Worm (Caenorhabditis elegans) whole organism, mixed stage, embryonic: ENCODE measurements around the gene clec-144.

Experiments used
- M03D4.4 ChIP-seq: sonication (generic microtip); optimal IDR thresholded peaks from 2 replicates; lab custom pipeline; 2017; ENCODE audit warnings: mild to moderate bottlenecking, missing genetic modification characterization, missing compliant biosample characterization
- bed-3 ChIP-seq: fragments of 200-800 bp; sonication (Bioruptor generic); optimal IDR thresholded peaks from 3 replicates; lab custom pipeline; 2018; ENCODE audit warnings: mild to moderate bottlenecking, missing genetic modification characterization, moderate library complexity, missing compliant biosample characterization
- blmp-1 ChIP-seq: fragments of 150-350 bp; optimal IDR thresholded peaks from 2 replicates; lab custom pipeline; 2014; ENCODE audit warnings: missing biosample characterization, missing genetic modification characterization
- ceh-39 ChIP-seq: fragments of 150-350 bp; optimal IDR thresholded peaks from 2 replicates; lab custom pipeline; 2014; ENCODE audit warnings: missing biosample characterization, missing genetic modification characterization
- ceh-43 ChIP-seq: fragments of 200-800 bp; sonication (Bioruptor generic); optimal IDR thresholded peaks from 2 replicates; lab custom pipeline; 2018; ENCODE audit warnings: mild to moderate bottlenecking, missing genetic modification characterization, moderate library complexity, missing compliant biosample characterization
- ces-1 ChIP-seq: fragments of 150-350 bp; optimal IDR thresholded peaks from 2 replicates; lab custom pipeline; 2014; ENCODE audit warnings: missing biosample characterization, missing genetic modification reagents, missing genetic modification characterization
- cnd-1 ChIP-seq: fragments of 200-800 bp; sonication (Bioruptor generic); optimal IDR thresholded peaks from 2 replicates; lab custom pipeline; 2018; ENCODE audit warnings: mild to moderate bottlenecking, missing genetic modification characterization, missing compliant biosample characterization
- drap-1 ChIP-seq: fragments of 200-800 bp; sonication (Bioruptor generic); optimal IDR thresholded peaks from 3 replicates; lab custom pipeline; 2018; ENCODE audit warnings: mild to moderate bottlenecking, missing genetic modification characterization, missing compliant biosample characterization
- elt-1 ChIP-seq: sonication (generic microtip); optimal IDR thresholded peaks from 2 replicates; lab custom pipeline; 2017; ENCODE audit warnings: missing genetic modification characterization, mild to moderate bottlenecking, missing compliant biosample characterization, antibody characterized with exemption, moderate library complexity, borderline replicate concordance; ENCODE audit not compliant: insufficient read depth
- flh-1 ChIP-seq: fragments of 200-800 bp; sonication (Bioruptor generic); optimal IDR thresholded peaks from 2 replicates; lab custom pipeline; 2018; ENCODE audit warnings: mild to moderate bottlenecking, missing genetic modification characterization, moderate library complexity, missing compliant biosample characterization
- ham-2 ChIP-seq: fragments of 200-800 bp; sonication (Bioruptor generic); optimal IDR thresholded peaks from 2 replicates; lab custom pipeline; 2018; ENCODE audit warnings: mild to moderate bottlenecking, missing genetic modification characterization, missing compliant biosample characterization
- hlh-1 ChIP-seq: fragments of 150-350 bp; optimal IDR thresholded peaks from 2 replicates; lab custom pipeline; 2014; ENCODE audit warnings: missing biosample characterization, missing genetic modification reagents, missing genetic modification characterization
- lin-13 ChIP-seq: fragments of 150-350 bp; optimal IDR thresholded peaks from 2 replicates; lab custom pipeline; 2014; ENCODE audit warnings: missing biosample characterization, missing genetic modification characterization
- lin-32 ChIP-seq: fragments of 200-800 bp; sonication (Bioruptor generic); optimal IDR thresholded peaks from 2 replicates; lab custom pipeline; 2018; ENCODE audit warnings: mild to moderate bottlenecking, missing genetic modification characterization, missing compliant biosample characterization
- lsy-2 ChIP-seq: fragments of 150-350 bp; optimal IDR thresholded peaks from 2 replicates; lab custom pipeline; 2014; ENCODE audit warnings: missing biosample characterization, missing genetic modification characterization
- mab-5 ChIP-seq: fragments of 150-350 bp; optimal IDR thresholded peaks from 2 replicates; lab custom pipeline; 2014; ENCODE audit warnings: missing biosample characterization, missing genetic modification characterization
- mep-1 ChIP-seq: fragments of 150-350 bp; optimal IDR thresholded peaks from 2 replicates; lab custom pipeline; 2017; ENCODE audit warnings: missing biosample characterization, missing genetic modification reagents, missing genetic modification characterization, inconsistent platforms
- mls-2 ChIP-seq: sonication (generic microtip); optimal IDR thresholded peaks from 2 replicates; lab custom pipeline; 2016; ENCODE audit warnings: mild to moderate bottlenecking, missing genetic modification characterization, moderate library complexity, missing compliant biosample characterization
- nhr-12 ChIP-seq: fragments of 150-350 bp; optimal IDR thresholded peaks from 2 replicates; lab custom pipeline; 2014; ENCODE audit warnings: missing biosample characterization, missing genetic modification characterization
- nhr-28 ChIP-seq: fragments of 150-350 bp; optimal IDR thresholded peaks from 2 replicates; lab custom pipeline; 2014; ENCODE audit warnings: missing biosample characterization, missing genetic modification characterization
- nhr-76 ChIP-seq: sonication (generic microtip); optimal IDR thresholded peaks from 2 replicates; lab custom pipeline; 2017; ENCODE audit warnings: missing biosample characterization, missing genetic modification characterization
- pha-4 ChIP-seq: fragments of 150-350 bp; optimal IDR thresholded peaks from 2 replicates; lab custom pipeline; 2018; ENCODE audit warnings: missing biosample characterization, missing genetic modification reagents, missing genetic modification characterization
- sem-2 ChIP-seq: fragments of 200-800 bp; sonication (Bioruptor generic); optimal IDR thresholded peaks from 2 replicates; lab custom pipeline; 2018; ENCODE audit warnings: mild to moderate bottlenecking, missing genetic modification characterization, missing compliant biosample characterization
- sptf-1 ChIP-seq: sonication (generic microtip); optimal IDR thresholded peaks from 2 replicates; lab custom pipeline; 2017; ENCODE audit warnings: mild to moderate bottlenecking, missing genetic modification characterization, moderate library complexity, missing compliant biosample characterization
- tbx-8 ChIP-seq: fragments of 200-800 bp; sonication (Bioruptor generic); optimal IDR thresholded peaks from 2 replicates; lab custom pipeline; 2018; ENCODE audit warnings: mild to moderate bottlenecking, missing genetic modification characterization, moderate library complexity, missing compliant biosample characterization
- unc-120 ChIP-seq: sonication (generic microtip); optimal IDR thresholded peaks from 2 replicates; lab custom pipeline; 2017; ENCODE audit warnings: missing genetic modification characterization, missing compliant biosample characterization; ENCODE audit not compliant: poor library complexity, severe bottlenecking
- unc-39 ChIP-seq: fragments of 150-350 bp; optimal IDR thresholded peaks from 2 replicates; lab custom pipeline; 2014; ENCODE audit warnings: missing biosample characterization, missing genetic modification characterization
- unc-62 ChIP-seq: fragments of 150-350 bp; optimal IDR thresholded peaks from 2 replicates; lab custom pipeline; 2014; ENCODE audit warnings: missing biosample characterization, missing genetic modification reagents, missing genetic modification characterization
- zip-8 ChIP-seq: fragments of 150-350 bp; optimal IDR thresholded peaks from 2 replicates; lab custom pipeline; 2014; ENCODE audit warnings: missing biosample characterization, missing genetic modification characterization
- ztf-11 ChIP-seq: fragments of 150-350 bp; optimal IDR thresholded peaks from 2 replicates; lab custom pipeline; 2014; ENCODE audit warnings: missing biosample characterization, missing genetic modification characterization

clec-144 gene

DNA sequence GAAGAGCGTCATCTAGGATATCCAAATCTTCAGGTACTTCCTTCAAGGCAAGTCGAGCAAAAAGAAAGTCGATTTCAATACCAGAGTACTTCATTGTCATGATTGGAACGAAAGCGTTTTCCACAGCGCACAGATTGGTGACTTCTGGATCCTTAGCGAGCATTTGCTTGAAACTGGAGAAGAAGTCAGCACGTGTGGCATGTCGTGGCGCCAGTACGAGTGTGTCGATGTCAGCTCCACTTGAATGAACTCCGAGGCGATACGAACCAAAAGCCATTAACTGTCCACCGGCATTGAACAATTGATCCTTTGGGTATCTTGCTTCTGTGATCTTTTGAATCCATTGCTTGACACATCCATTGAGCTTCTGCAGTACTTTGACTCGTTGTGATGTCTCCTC lies 16.4 kb downstream of the clec-144 start:
- TF ChIP-seq tbx-8 (no peak), bed-3 (GFP tag; lab: Kevin White, UChicago) (no peak), ceh-43 (GFP tag; lab: Kevin White, UChicago) (no peak), unc-62 (no peak), unc-39 (no peak), ceh-39 (no peak), ztf-11 (tag; lab: Kevin White, UChicago) (no peak), drap-1 (GFP tag; lab: Kevin White, UChicago) (no peak), flh-1 (GFP tag; lab: Kevin White, UChicago) (no peak), elt-1 (tag; lab: Kevin White, UChicago) (no peak), sptf-1 (tag; lab: Kevin White, UChicago) (no peak), unc-120 (tag; lab: Kevin White, UChicago) (no peak), blmp-1 (no peak), nhr-28 (tag; lab: Kevin White, UChicago) (no peak), ces-1 (GFP tag; lab: Kevin White, UChicago) (no peak), nhr-76 (tag; lab: Kevin White, UChicago) (no peak), mab-5 (tag; lab: Kevin White, UChicago) (no peak), mep-1 (tag; lab: Kevin White, UChicago) (no peak), sem-2 (GFP tag; lab: Kevin White, UChicago) (no peak), lin-13 (tag; lab: Kevin White, UChicago) (no peak)

ce11 chrII:11813895-11814369 lies 18.4 kb downstream of the clec-144 start, which contains the start of gene F43G6.8:
Gene F43G6.8, minus strand, starts transcription at chrII:11814092.
- TF ChIP-seq ham-2 (peak; percentile 40), drap-1 (GFP tag; lab: Kevin White, UChicago) (no peak), unc-120 (tag; lab: Kevin White, UChicago) (peak; percentile 26)
- TF ChIP-seq, all 35 proteins: peak for 2

DNA sequence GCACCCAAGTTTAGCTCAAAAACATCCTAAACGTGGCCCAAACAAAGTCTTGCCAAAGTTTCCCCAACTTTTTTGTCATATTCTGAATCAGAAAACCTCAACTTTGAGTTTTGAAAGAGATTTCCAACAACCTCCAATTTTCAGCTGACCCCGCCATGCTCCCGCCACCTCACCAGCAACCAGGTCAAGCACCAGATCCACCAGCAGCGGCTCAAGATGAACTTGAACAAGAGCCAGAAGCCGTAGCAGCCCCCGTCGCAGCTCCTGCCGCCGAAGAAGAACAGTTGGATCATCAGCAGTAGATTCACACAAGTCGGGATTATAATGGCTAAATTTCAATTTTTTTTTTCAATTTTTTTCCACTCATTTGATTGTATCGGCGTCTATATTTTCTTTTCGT lies 21.1 kb downstream of the clec-144 start:
- no peak for TF ChIP-seq lin-13 (tag; lab: Kevin White, UChicago)
- TF ChIP-seq cnd-1 (tag; lab: Kevin White, UChicago) = no peak
- no peak for TF ChIP-seq elt-1 (tag; lab: Kevin White, UChicago)
- TF ChIP-seq mab-5 (tag; lab: Kevin White, UChicago) = no peak
- no peak for TF ChIP-seq blmp-1
- TF ChIP-seq hlh-1 (tag; lab: Kevin White, UChicago) = no peak
- no peak for TF ChIP-seq pha-4
- TF ChIP-seq drap-1 (GFP tag; lab: Kevin White, UChicago) = no peak
- no peak for TF ChIP-seq nhr-76 (tag; lab: Kevin White, UChicago)
- TF ChIP-seq zip-8 (tag; lab: Kevin White, UChicago) = no peak
- no peak for TF ChIP-seq ceh-39
- no peak for TF ChIP-seq ham-2
- no peak for TF ChIP-seq nhr-28 (tag; lab: Kevin White, UChicago)
- no peak for TF ChIP-seq sem-2 (GFP tag; lab: Kevin White, UChicago)
- TF ChIP-seq ces-1 (GFP tag; lab: Kevin White, UChicago) = no peak
- no peak for TF ChIP-seq lin-32 (GFP tag; lab: Kevin White, UChicago)
- TF ChIP-seq M03D4.4 = no peak
- TF ChIP-seq lsy-2 (tag; lab: Kevin White, UChicago) = no peak
- TF ChIP-seq, all 35 proteins: peak for 0

DNA sequence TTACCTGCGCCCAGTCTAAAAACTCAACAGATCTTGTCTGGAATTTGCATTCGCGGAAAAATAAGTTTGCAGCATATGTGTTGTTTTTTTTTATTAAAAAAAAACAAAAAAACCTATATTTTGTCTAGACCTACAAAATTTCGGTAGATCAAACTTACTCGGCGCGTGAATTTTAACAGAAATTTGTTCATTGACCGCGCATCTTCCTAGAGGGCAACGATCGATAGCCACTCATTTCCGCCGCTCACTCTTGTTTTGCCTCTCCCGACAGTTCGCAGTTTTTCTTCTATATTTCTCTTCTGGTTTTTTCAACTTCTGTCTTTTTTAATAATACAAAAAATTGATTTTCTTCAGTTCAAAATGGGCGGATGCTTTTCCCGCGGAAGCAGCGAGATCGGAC lies 21.9 kb downstream of the clec-144 start, which contains the start of gene F43G6.7:
Gene F43G6.7 (plus strand): TSS at position 355 of the 400 bp plus-strand sequence.
- no peak for TF ChIP-seq ztf-11 (tag; lab: Kevin White, UChicago)
- no peak for TF ChIP-seq unc-62
- TF ChIP-seq lin-32 (GFP tag; lab: Kevin White, UChicago) = no peak
- no peak for TF ChIP-seq drap-1 (GFP tag; lab: Kevin White, UChicago)
- TF ChIP-seq cnd-1 (tag; lab: Kevin White, UChicago) = no peak
- TF ChIP-seq mab-5 (tag; lab: Kevin White, UChicago) = no peak
- no peak for TF ChIP-seq mls-2 (tag; lab: Kevin White, UChicago)
- no peak for TF ChIP-seq pha-4
- no peak for TF ChIP-seq unc-39
- no peak for TF ChIP-seq hlh-1 (tag; lab: Kevin White, UChicago)
- TF ChIP-seq lin-13 (tag; lab: Kevin White, UChicago) = no peak
- no peak for TF ChIP-seq unc-120 (tag; lab: Kevin White, UChicago)
- TF ChIP-seq ham-2 = no peak
- TF ChIP-seq ces-1 (GFP tag; lab: Kevin White, UChicago) = no peak

- TF ChIP-seq ceh-39 (no peak), sptf-1 (tag; lab: Kevin White, UChicago) (no peak), ces-1 (GFP tag; lab: Kevin White, UChicago) (no peak), tbx-8 (no peak), mls-2 (tag; lab: Kevin White, UChicago) (no peak), hlh-1 (tag; lab: Kevin White, UChicago) (no peak), lsy-2 (tag; lab: Kevin White, UChicago) (no peak), pha-4 (no peak), mep-1 (tag; lab: Kevin White, UChicago) (no peak), unc-39 (no peak), M03D4.4 (no peak), ceh-43 (GFP tag; lab: Kevin White, UChicago) (no peak), zip-8 (tag; lab: Kevin White, UChicago) (no peak), nhr-76 (tag; lab: Kevin White, UChicago) (no peak), blmp-1 (no peak), nhr-12 (no peak), cnd-1 (tag; lab: Kevin White, UChicago) (no peak)
- TF ChIP-seq, all 35 proteins: peak for 0
Observed at ce11 chrII:11808979-11809378, 23.4 kb downstream of the clec-144 start, which contains the start of gene F43G6.10. Gene F43G6.10, plus strand, starts transcription at chrII:11809349.
